Worm (Caenorhabditis elegans) whole organism, young adult: ENCODE results near the gene best-3.

Experiments used
- F37B4.10 ChIP-seq: fragments of 200-800 bp; sonication (Bioruptor generic); IDR thresholded peaks from 2 replicates; pipeline ENCODE4 v1.3.6; 2022; ENCODE audit warnings: missing genetic modification characterization, missing compliant biosample characterization
- Y56A3A.18 ChIP-seq: fragments of 200-800 bp; sonication (Bioruptor generic); IDR thresholded peaks from 2 replicates; pipeline ENCODE4 v1.3.6; 2022; ENCODE audit warnings: missing genetic modification reagents, missing genetic modification characterization, missing compliant biosample characterization
- akir-1 ChIP-seq: fragments of 200-800 bp; sonication (Bioruptor generic); optimal IDR thresholded peaks from 2 replicates; lab custom pipeline; 2018; ENCODE audit warnings: mild to moderate bottlenecking, missing genetic modification characterization, moderate library complexity, missing compliant biosample characterization
- ceh-100 ChIP-seq: fragments of 200-800 bp; sonication (Bioruptor generic); IDR thresholded peaks from 2 replicates; pipeline ENCODE4 v1.3.6; 2022; ENCODE audit warnings: missing genetic modification reagents, missing genetic modification characterization, missing compliant biosample characterization
- ekl-4 ChIP-seq: fragments of 200-800 bp; sonication (Bioruptor generic); IDR thresholded peaks from 2 replicates; pipeline ENCODE4 v1.3.6; 2022; ENCODE audit warnings: missing genetic modification reagents, missing genetic modification characterization, missing compliant biosample characterization
- hlh-12 ChIP-seq: sonication (generic microtip); optimal IDR thresholded peaks from 2 replicates; lab custom pipeline; 2016; ENCODE audit warnings: missing genetic modification characterization, missing compliant biosample characterization
- let-607 ChIP-seq, 2 experiments: fragments of 200-800 bp in 1 of 2; sonication (Bioruptor generic) in 1 of 2; sonication (generic microtip) in 1 of 2; optimal IDR thresholded peaks; 2 replicates each; lab custom pipeline; 2016 to 2018; ENCODE audit warnings: mild to moderate bottlenecking in 2 of 2, missing compliant biosample characterization in 2 of 2, missing genetic modification characterization in 2 of 2, moderate library complexity in 2 of 2, missing genotype in 1 of 2
- nfyb-1 ChIP-seq: fragments of 200-800 bp; sonication (Bioruptor generic); IDR thresholded peaks from 2 replicates; pipeline ENCODE4 v1.3.6; 2022; ENCODE audit warnings: missing genetic modification reagents, missing genetic modification characterization, missing compliant biosample characterization
- somi-1 ChIP-seq: fragments of 200-800 bp; sonication (Bioruptor generic); optimal IDR thresholded peaks from 2 replicates; lab custom pipeline; 2018; ENCODE audit warnings: mild to moderate bottlenecking, missing genetic modification characterization, missing compliant biosample characterization
- unc-62 ChIP-seq: fragments of 150-350 bp; optimal IDR thresholded peaks from 2 replicates; lab custom pipeline; 2014; ENCODE audit warnings: missing biosample characterization, missing genetic modification reagents, missing genetic modification characterization

ce11 chrII:29578-29977 lies 16.8 kb downstream of the best-3 start:
- TF ChIP-seq akir-1 (GFP tag; lab: Kevin White, UChicago), result no peak
- no peak for TF ChIP-seq F37B4.10 (GFP tag; lab: Robert Waterston, UW)
- TF ChIP-seq ekl-4 (GFP tag; lab: Robert Waterston, UW), result no peak
- no peak for TF ChIP-seq hlh-12 (tag; lab: Kevin White, UChicago)
- no peak for TF ChIP-seq somi-1 (GFP tag; lab: Kevin White, UChicago)
- TF ChIP-seq ceh-100 (GFP tag; lab: Robert Waterston, UW), result no peak
- no peak for TF ChIP-seq let-607 (tag; optimal IDR thresholded peaks at IDR 0.05; lab: Kevin White, UChicago)
- no peak for TF ChIP-seq unc-62 (GFP tag; lab: Kevin White, UChicago)
- no peak for TF ChIP-seq nfyb-1
- no peak for TF ChIP-seq Y56A3A.18
